Worm (Caenorhabditis elegans): ENCODE data around the gene B0272.4.
"Not testable (repeated sequence)": the region's sequence is repeated elsewhere in the genome, so short reads cannot be mapped to it uniquely, and the experiment has no call there.

DNA sequence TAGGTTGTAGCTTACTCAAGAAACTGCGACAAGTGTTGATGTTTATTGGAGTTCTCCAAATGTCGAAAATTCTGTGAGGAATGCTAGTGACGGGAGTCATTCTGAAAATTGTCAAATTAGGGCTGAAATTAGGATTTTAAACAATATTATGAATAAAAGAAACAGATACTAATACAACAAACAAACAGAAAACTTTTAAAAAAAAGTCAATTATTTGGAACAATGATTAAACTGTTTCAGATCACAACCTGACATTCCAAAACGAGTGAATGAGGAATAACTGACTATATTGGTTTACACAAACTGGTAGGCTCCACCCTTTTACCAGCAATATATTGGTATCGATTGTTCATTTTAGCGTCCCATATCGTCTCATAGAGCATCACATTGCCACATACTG is 32.6 kb downstream of the B0272.4 start, which contains the start of gene ZK899.5:
- TF ChIP-seq cebp-2 (GFP tag; IDR thresholded peaks at IDR 0.05); tbp1 (GFP tag; optimal IDR thresholded peaks at IDR 0.05); C17E4.6 (GFP tag; IDR thresholded peaks at IDR 0.05); let-526 (GFP tag; IDR thresholded peaks at IDR 0.05); hmg-1.2 (GFP tag; IDR thresholded peaks at IDR 0.05): not testable (repeated sequence)

Measured in whole organism, young adult.